Worm (Caenorhabditis elegans) whole organism, young adult: ENCODE measurements around the gene F30B5.11.
"Not testable (repeated sequence)": the region's sequence is repeated elsewhere in the genome, so short reads cannot be mapped to it uniquely, and the experiment has no call there.

ENCODE experiments used
- C17E4.6 ChIP-seq: fragments of 200-800 bp; sonication (Bioruptor generic); IDR thresholded peaks from 2 replicates; pipeline ENCODE4 v1.3.6; 2022; ENCODE audit warnings: missing genetic modification reagents, missing genetic modification characterization, missing compliant biosample characterization
- D2030.7 ChIP-seq: fragments of 200-800 bp; sonication (Bioruptor generic); IDR thresholded peaks from 2 replicates; pipeline ENCODE4 v1.3.6; 2022; ENCODE audit warnings: missing genetic modification reagents, missing genetic modification characterization, missing compliant biosample characterization
- F23B12.7 ChIP-seq: sonication (generic microtip); optimal IDR thresholded peaks from 2 replicates; lab custom pipeline; 2017; ENCODE audit warnings: missing genetic modification characterization, mild to moderate bottlenecking, missing compliant biosample characterization, antibody characterized with exemption, moderate library complexity; ENCODE audit not compliant: insufficient read depth
- F37B4.10 ChIP-seq: fragments of 200-800 bp; sonication (Bioruptor generic); IDR thresholded peaks from 2 replicates; pipeline ENCODE4 v1.3.6; 2022; ENCODE audit warnings: missing genetic modification characterization, missing compliant biosample characterization
- F39B2.1 ChIP-seq: fragments of 200-800 bp; sonication (Bioruptor generic); IDR thresholded peaks from 2 replicates; pipeline ENCODE4 v1.3.6; 2022; ENCODE audit warnings: missing genetic modification reagents, missing genetic modification characterization, missing compliant biosample characterization
- T07F8.4 ChIP-seq: sonication (generic microtip); optimal IDR thresholded peaks from 2 replicates; lab custom pipeline; 2016; ENCODE audit warnings: mild to moderate bottlenecking, missing genetic modification characterization, moderate library complexity, missing compliant biosample characterization
- Y67H2A.10 ChIP-seq: fragments of 200-800 bp; sonication (Bioruptor generic); conservative IDR thresholded peaks from 2 replicates; pipeline ENCODE4 v1.3.6; 2022; ENCODE audit warnings: missing genetic modification reagents, missing genetic modification characterization, missing compliant biosample characterization
- atf-7 ChIP-seq: sonication (generic microtip); optimal IDR thresholded peaks from 2 replicates; lab custom pipeline; 2017; ENCODE audit warnings: mild to moderate bottlenecking, missing genetic modification characterization, missing compliant biosample characterization
- athp-1 ChIP-seq: sonication (generic microtip); optimal IDR thresholded peaks from 2 replicates; lab custom pipeline; 2017; ENCODE audit warnings: mild to moderate bottlenecking, missing genetic modification characterization, missing compliant biosample characterization
- attf-3 ChIP-seq: fragments of 200-800 bp; sonication (Bioruptor generic); conservative IDR thresholded peaks from 2 replicates; pipeline ENCODE4 v1.3.6; 2022; ENCODE audit warnings: missing genetic modification reagents, missing genetic modification characterization, missing compliant biosample characterization
- cebp-2 ChIP-seq: fragments of 200-800 bp; sonication (Bioruptor generic); IDR thresholded peaks from 2 replicates; pipeline ENCODE4 v1.3.6; 2022; ENCODE audit warnings: missing genetic modification characterization, missing compliant biosample characterization
- ceh-27 ChIP-seq: fragments of 200-800 bp; sonication (Bioruptor generic); optimal IDR thresholded peaks from 2 replicates; lab custom pipeline; 2018; ENCODE audit warnings: mild to moderate bottlenecking, missing genetic modification characterization, moderate library complexity, missing compliant biosample characterization
- ceh-40 ChIP-seq: fragments of 200-800 bp; sonication (Bioruptor generic); IDR thresholded peaks from 2 replicates; pipeline ENCODE4 v1.3.6; 2022; ENCODE audit warnings: missing genetic modification characterization, missing compliant biosample characterization
- ceh-58 ChIP-seq: fragments of 200-800 bp; sonication (Bioruptor generic); IDR thresholded peaks from 2 replicates; pipeline ENCODE4 v1.3.6; 2022; ENCODE audit warnings: missing genetic modification characterization, missing compliant biosample characterization
- die-1 ChIP-seq: sonication (generic microtip); optimal IDR thresholded peaks from 2 replicates; lab custom pipeline; 2016; ENCODE audit warnings: missing genotype, mild to moderate bottlenecking, missing genetic modification characterization, missing compliant biosample characterization
- dox-1 ChIP-seq: fragments of 200-800 bp; sonication (Bioruptor generic); IDR thresholded peaks from 2 replicates; pipeline ENCODE4 v1.3.6; 2022; ENCODE audit warnings: missing genetic modification reagents, missing genetic modification characterization, missing compliant biosample characterization
- dpff-1 ChIP-seq: sonication (generic microtip); optimal IDR thresholded peaks from 2 replicates; lab custom pipeline; 2017; ENCODE audit warnings: mild to moderate bottlenecking, missing genetic modification characterization, missing compliant biosample characterization
- egl-44 ChIP-seq: fragments of 200-800 bp; sonication (Bioruptor generic); IDR thresholded peaks from 2 replicates; pipeline ENCODE4 v1.3.6; 2022; ENCODE audit warnings: missing genetic modification reagents, missing genetic modification characterization, missing compliant biosample characterization
- fkh-3 ChIP-seq: sonication (generic microtip); optimal IDR thresholded peaks from 2 replicates; lab custom pipeline; 2016; ENCODE audit warnings: mild to moderate bottlenecking, missing genetic modification characterization, missing compliant biosample characterization
- hlh-12 ChIP-seq: sonication (generic microtip); optimal IDR thresholded peaks from 2 replicates; lab custom pipeline; 2016; ENCODE audit warnings: missing genetic modification characterization, missing compliant biosample characterization
- hrde-1 ChIP-seq: sonication (generic microtip); optimal IDR thresholded peaks from 2 replicates; lab custom pipeline; 2016; ENCODE audit warnings: missing genetic modification characterization, mild to moderate bottlenecking, missing compliant biosample characterization, moderate library complexity, missing genotype, missing genetic modification reagents, borderline replicate concordance
- mxl-1 ChIP-seq: sonication (generic microtip); optimal IDR thresholded peaks from 2 replicates; lab custom pipeline; 2016; ENCODE audit warnings: missing genetic modification characterization, missing compliant biosample characterization
- nhr-80 ChIP-seq: sonication (generic microtip); optimal IDR thresholded peaks from 2 replicates; lab custom pipeline; 2016; ENCODE audit warnings: missing genetic modification characterization, missing compliant biosample characterization
- pha-4 ChIP-seq: fragments of 150-350 bp; sonication (generic microtip); optimal IDR thresholded peaks from 2 replicates; lab custom pipeline; 2014; ENCODE audit warnings: missing biosample characterization, missing genetic modification reagents, missing genetic modification characterization
- rpc-1 ChIP-seq, 2 experiments: fragments of 150-350 bp in 1 of 2; sonication (generic microtip) in 1 of 2; optimal IDR thresholded peaks; 2 replicates each; lab custom pipeline; 2014 to 2018; ENCODE audit warnings: missing biosample characterization in 1 of 2, missing genetic modification characterization in 1 of 2, missing genetic modification reagents in 1 of 2, missing genotype in 1 of 2
- sdz-38 ChIP-seq: sonication (generic microtip); optimal IDR thresholded peaks from 2 replicates; lab custom pipeline; 2016; ENCODE audit warnings: missing genotype, missing genetic modification characterization, missing compliant biosample characterization
- snpc-4 ChIP-seq, 5 experiments: fragments of 150-350 bp in 1 of 5; sonication (generic microtip) in 4 of 5; optimal IDR thresholded peaks; 2 replicates each; lab custom pipeline; 2014 to 2018; ENCODE audit warnings: missing genetic modification characterization in 5 of 5, missing biosample characterization in 3 of 5, antibody characterized with exemption in 2 of 5, mild to moderate bottlenecking in 2 of 5, missing compliant biosample characterization in 2 of 5, missing genotype in 2 of 5, moderate library complexity in 2 of 5, missing genetic modification reagents in 1 of 5
- zfh-2 ChIP-seq: fragments of 200-800 bp; sonication (Bioruptor generic); conservative IDR thresholded peaks from 2 replicates; pipeline ENCODE4 v1.3.6; 2022; ENCODE audit warnings: missing genetic modification reagents, missing genetic modification characterization, missing compliant biosample characterization
- ztf-26 ChIP-seq: sonication (generic microtip); optimal IDR thresholded peaks from 2 replicates; lab custom pipeline; 2017; ENCODE audit warnings: missing genetic modification characterization, missing compliant biosample characterization

F30B5.11 gene

ce11 chrIV:4212733-4213132, 7.2 kb downstream of the F30B5.11 start:
- TF ChIP-seq fkh-3 (tag; lab: Kevin White, UChicago), result no peak
- TF ChIP-seq dpff-1 (tag; lab: Kevin White, UChicago), result no peak
- no peak for TF ChIP-seq Y67H2A.10 (GFP tag; lab: Robert Waterston, UW)
- no peak for TF ChIP-seq attf-3 (GFP tag; lab: Robert Waterston, UW)
- TF ChIP-seq nhr-80, result peak; percentile 54
- TF ChIP-seq hlh-12, result no peak
- TF ChIP-seq atf-7 (tag; lab: Kevin White, UChicago), result peak; percentile 95
- TF ChIP-seq F39B2.1, result no peak
- TF ChIP-seq, all 124 proteins: peak for 2

- no peak for TF ChIP-seq egl-44 (GFP tag; lab: Robert Waterston, UW)
- TF ChIP-seq zfh-2 (GFP tag; lab: Robert Waterston, UW), result peak; percentile 90
Measured at ce11 chrIV:4210868-4211267, 9.0 kb downstream of the F30B5.11 start.

ce11 chrIV:4209084-4209483, 10.8 kb downstream of the F30B5.11 start:
- TF ChIP-seq pha-4 (tag; lab: Kevin White, UChicago) (peak; percentile 45), rpc-1 (optimal IDR thresholded peaks at IDR 0.05; lab: Kevin White, UChicago) (no peak), rpc-1 (tag; optimal IDR thresholded peaks at IDR 0.05; lab: Kevin White, UChicago) (no peak)

- TF ChIP-seq rpc-1 (optimal IDR thresholded peaks at IDR 0.05; lab: Kevin White, UChicago) (no peak), rpc-1 (tag; optimal IDR thresholded peaks at IDR 0.05; lab: Kevin White, UChicago) (no peak), ceh-40 (GFP tag; lab: Robert Waterston, UW) (no peak), hrde-1 (tag; lab: Kevin White, UChicago) (no peak), pha-4 (tag; lab: Kevin White, UChicago) (no peak), ztf-26 (tag; lab: Kevin White, UChicago) (no peak), athp-1 (tag; lab: Kevin White, UChicago) (no peak), ceh-27 (GFP tag; lab: Kevin White, UChicago) (no peak), die-1 (tag; lab: Kevin White, UChicago) (no peak), ceh-58 (GFP tag; lab: Robert Waterston, UW) (no peak), cebp-2 (GFP tag; lab: Robert Waterston, UW) (no peak), T07F8.4 (no peak), dpff-1 (tag; lab: Kevin White, UChicago) (no peak), snpc-4 (GFP tag; optimal IDR thresholded peaks at IDR 0.05; lab: Kevin White, UChicago) (no peak), snpc-4 (tag; optimal IDR thresholded peaks at IDR 0.05; lab: Kevin White, UChicago) (no peak), D2030.7 (GFP tag; lab: Robert Waterston, UW) (no peak), mxl-1 (no peak), F37B4.10 (no peak)
Measured at ce11 chrIV:4207088-4207487, 12.8 kb downstream of the F30B5.11 start, which contains the start of gene osgn-1. TSS of gene osgn-1 (plus strand) at chrIV:4207388.

ce11 chrIV:4204275-4204674, 15.6 kb downstream of the F30B5.11 start, which contains the start of gene pax-2:
TSS of gene pax-2 (minus strand) at chrIV:4204375.
- TF ChIP-seq snpc-4 (GFP tag; optimal IDR thresholded peaks at IDR 0.05; lab: Kevin White, UChicago) (no peak), snpc-4 (tag; optimal IDR thresholded peaks at IDR 0.05; lab: Kevin White, UChicago) (no peak), dox-1 (no peak), C17E4.6 (GFP tag; lab: Robert Waterston, UW) (no peak)

- TF ChIP-seq F23B12.7; nhr-80; sdz-38 (tag; lab: Kevin White, UChicago): not testable (repeated sequence)
Measured at ce11 chrIV:4197167-4197566, 22.7 kb downstream of the F30B5.11 start, which contains the start of gene cyp-25A6. TSS of gene cyp-25A6 (plus strand) at chrIV:4197467.
